Fruit fly (Drosophila melanogaster) whole organism, embryonic: ENCODE data around the gene CG5934.

Experiments used
- ATbp ChIP-seq: fragments of 200-800 bp; sonication (Bioruptor generic); optimal IDR thresholded peaks from 2 replicates; lab custom pipeline; 2017; ENCODE audit warnings: missing biosample characterization, mild to moderate bottlenecking, missing genetic modification characterization, missing genetic modification reagents
- Asciz ChIP-seq: fragments of 200-800 bp; sonication (Bioruptor generic); optimal IDR thresholded peaks from 2 replicates; lab custom pipeline; 2017; ENCODE audit warnings: missing biosample characterization, mild to moderate bottlenecking, missing genetic modification characterization, missing genetic modification reagents
- Bgb ChIP-seq: fragments of 200-800 bp; sonication (Bioruptor generic); IDR thresholded peaks from 2 replicates; pipeline ENCODE4 v1.3.6; 2022; ENCODE audit warnings: missing biosample characterization, missing genetic modification characterization; ENCODE audit not compliant: partially characterized antibody
- CG10147 ChIP-seq: fragments of 200-800 bp; sonication (Bioruptor generic); optimal IDR thresholded peaks from 2 replicates; lab custom pipeline; 2019; ENCODE audit warnings: missing biosample characterization, mild to moderate bottlenecking, missing genetic modification characterization, moderate library complexity
- CG10979 ChIP-seq: fragments of 200-800 bp; sonication (Bioruptor generic); optimal IDR thresholded peaks from 2 replicates; lab custom pipeline; 2018; ENCODE audit warnings: missing biosample characterization, mild to moderate bottlenecking, missing genetic modification characterization, moderate library complexity
- CG11093 ChIP-seq: fragments of 200-800 bp; sonication (Bioruptor generic); IDR thresholded peaks from 3 replicates; pipeline ENCODE4 v1.3.6; 2022; ENCODE audit warnings: missing biosample characterization, missing genetic modification characterization
- CG12236 ChIP-seq: fragments of 200-800 bp; sonication (Bioruptor generic); optimal IDR thresholded peaks from 2 replicates; lab custom pipeline; 2016; ENCODE audit warnings: missing biosample characterization, missing genetic modification characterization
- CG14014 ChIP-seq: fragments of 200-800 bp; sonication (Bioruptor generic); IDR thresholded peaks from 2 replicates; pipeline ENCODE4 v1.3.6; 2022; ENCODE audit warnings: missing biosample characterization, missing genetic modification characterization
- CG1529 ChIP-seq: fragments of 200-800 bp; sonication (Bioruptor generic); optimal IDR thresholded peaks from 3 replicates; lab custom pipeline; 2018; ENCODE audit warnings: missing biosample characterization, missing genetic modification characterization
- CG15601 ChIP-seq: fragments of 200-800 bp; sonication (Bioruptor generic); optimal IDR thresholded peaks from 3 replicates; lab custom pipeline; 2019; ENCODE audit warnings: missing biosample characterization, mild to moderate bottlenecking, missing genetic modification characterization, moderate library complexity
- CG17328 ChIP-seq: fragments of 200-800 bp; sonication (Bioruptor generic); IDR thresholded peaks from 2 replicates; pipeline ENCODE4 v1.3.6; 2022; ENCODE audit warnings: missing biosample characterization, missing genetic modification characterization
- CG17359 ChIP-seq: fragments of 200-800 bp; sonication (Bioruptor generic); optimal IDR thresholded peaks from 3 replicates; lab custom pipeline; 2018; ENCODE audit warnings: missing biosample characterization, mild to moderate bottlenecking, missing genetic modification characterization, moderate library complexity
- CG18476 ChIP-seq: fragments of 200-800 bp; sonication (Bioruptor generic); optimal IDR thresholded peaks from 2 replicates; lab custom pipeline; 2016; ENCODE audit warnings: missing biosample characterization, mild to moderate bottlenecking, missing genetic modification characterization
- CG18599 ChIP-seq: fragments of 200-800 bp; sonication (Bioruptor generic); optimal IDR thresholded peaks from 3 replicates; lab custom pipeline; 2017; ENCODE audit warnings: missing biosample characterization, missing genetic modification characterization, mild to moderate bottlenecking, moderate library complexity, missing genetic modification reagents
- CG2712 ChIP-seq: fragments of 200-800 bp; optimal IDR thresholded peaks from 3 replicates; lab custom pipeline; 2019; ENCODE audit warnings: missing biosample characterization, mild to moderate bottlenecking, missing genetic modification characterization, moderate library complexity
- CG31365 ChIP-seq: fragments of 200-800 bp; sonication (Bioruptor generic); optimal IDR thresholded peaks from 2 replicates; lab custom pipeline; 2018; ENCODE audit warnings: missing biosample characterization, mild to moderate bottlenecking, missing genetic modification characterization
- CG6272 ChIP-seq: fragments of 200-800 bp; sonication (Bioruptor generic); IDR thresholded peaks from 2 replicates; pipeline ENCODE4 v1.3.6; 2022; ENCODE audit warnings: missing biosample characterization, missing genetic modification characterization
- CG6654 ChIP-seq: fragments of 200-800 bp; sonication (Bioruptor generic); optimal IDR thresholded peaks from 2 replicates; lab custom pipeline; 2017; ENCODE audit warnings: missing biosample characterization, mild to moderate bottlenecking, missing genetic modification characterization
- CG8290 ChIP-seq, 3 experiments: fragments of 200-800 bp; sonication (Bioruptor generic); optimal IDR thresholded peaks; 2 replicates each; lab custom pipeline; 2016 to 2019; ENCODE audit warnings: missing biosample characterization in 3 of 3, missing genetic modification characterization in 3 of 3, mild to moderate bottlenecking in 2 of 3, moderate library complexity in 1 of 3
- CG8924 ChIP-seq: fragments of 200-800 bp; optimal IDR thresholded peaks from 3 replicates; lab custom pipeline; 2019; ENCODE audit warnings: missing biosample characterization, mild to moderate bottlenecking, missing genetic modification characterization, moderate library complexity
- CG9817 ChIP-seq: fragments of 200-800 bp; sonication (Bioruptor generic); optimal IDR thresholded peaks from 2 replicates; lab custom pipeline; 2018; ENCODE audit warnings: missing biosample characterization, mild to moderate bottlenecking, missing genetic modification characterization, moderate library complexity
- CG9876 ChIP-seq: fragments of 200-800 bp; sonication (Bioruptor generic); optimal IDR thresholded peaks from 2 replicates; lab custom pipeline; 2016; ENCODE audit warnings: missing biosample characterization, missing genetic modification characterization
- CrebB ChIP-seq: fragments of 200-800 bp; sonication (Bioruptor generic); optimal IDR thresholded peaks from 3 replicates; lab custom pipeline; 2018; ENCODE audit warnings: missing biosample characterization, mild to moderate bottlenecking, missing genetic modification characterization
- E2f2 ChIP-seq: fragments of 200-800 bp; sonication (Bioruptor generic); IDR thresholded peaks from 2 replicates; pipeline ENCODE4 v1.3.6; 2022; ENCODE audit warnings: missing biosample characterization, missing genetic modification characterization
- Gsc ChIP-seq: fragments of 200-800 bp; sonication (Bioruptor generic); IDR thresholded peaks from 2 replicates; pipeline ENCODE4 v1.3.6; 2022; ENCODE audit warnings: missing biosample characterization, missing genetic modification characterization
- HLH4C ChIP-seq: fragments of 200-800 bp; sonication (Bioruptor generic); IDR thresholded peaks from 3 replicates; pipeline ENCODE4 v1.3.6; 2022; ENCODE audit warnings: missing biosample characterization, missing genetic modification characterization; ENCODE audit not compliant: partially characterized antibody
- Hmr ChIP-seq: fragments of 200-800 bp; sonication (Bioruptor generic); optimal IDR thresholded peaks from 3 replicates; lab custom pipeline; 2017; ENCODE audit warnings: mild to moderate bottlenecking, missing biosample characterization, missing genetic modification reagents, missing genetic modification characterization
- MESR4 ChIP-seq: fragments of 200-800 bp; sonication (Bioruptor generic); optimal IDR thresholded peaks from 2 replicates; lab custom pipeline; 2018; ENCODE audit warnings: missing biosample characterization, mild to moderate bottlenecking, missing genetic modification characterization, moderate library complexity
- NFAT ChIP-seq: fragments of 200-800 bp; sonication (Bioruptor generic); IDR thresholded peaks from 2 replicates; pipeline ENCODE4 v1.3.6; 2022; ENCODE audit warnings: missing biosample characterization, missing genetic modification characterization
- Taf1 ChIP-seq: fragments of 200-800 bp; sonication (Bioruptor generic); IDR thresholded peaks from 2 replicates; pipeline ENCODE4 v1.3.6; 2022; ENCODE audit warnings: missing biosample characterization, missing genetic modification characterization
- ab ChIP-seq: fragments of 200-800 bp; sonication (Bioruptor generic); optimal IDR thresholded peaks from 2 replicates; lab custom pipeline; 2016; ENCODE audit warnings: missing biosample characterization, missing genetic modification characterization
- dysf ChIP-seq: fragments of 200-800 bp; sonication (Bioruptor generic); IDR thresholded peaks from 3 replicates; pipeline ENCODE4 v1.3.6; 2022; ENCODE audit warnings: missing biosample characterization, missing genetic modification characterization
- fd102C ChIP-seq: fragments of 200-800 bp; sonication (Bioruptor generic); optimal IDR thresholded peaks from 2 replicates; lab custom pipeline; 2018; ENCODE audit warnings: missing biosample characterization, mild to moderate bottlenecking, missing genetic modification characterization, moderate library complexity
- fu2 ChIP-seq: fragments of 200-800 bp; sonication (Bioruptor generic); optimal IDR thresholded peaks from 2 replicates; lab custom pipeline; 2016; ENCODE audit warnings: missing biosample characterization, missing genetic modification characterization
- insv ChIP-seq, 2 experiments: fragments of 200-800 bp; sonication (Bioruptor generic); optimal IDR thresholded peaks; 3 replicates each; lab custom pipeline; 2016 to 2018; ENCODE audit warnings: missing biosample characterization in 2 of 2, missing genetic modification characterization in 2 of 2
- klu ChIP-seq: fragments of 200-800 bp; sonication (Bioruptor generic); IDR thresholded peaks from 2 replicates; pipeline ENCODE4 v1.3.6; 2022; ENCODE audit warnings: missing biosample characterization, missing genetic modification characterization
- mld ChIP-seq: fragments of 200-800 bp; sonication (Bioruptor generic); IDR thresholded peaks from 3 replicates; pipeline ENCODE4 v1.3.6; 2022; ENCODE audit warnings: missing biosample characterization, missing genetic modification characterization; ENCODE audit not compliant: partially characterized antibody
- nau ChIP-seq: fragments of 200-800 bp; sonication (Bioruptor generic); optimal IDR thresholded peaks from 3 replicates; lab custom pipeline; 2017; ENCODE audit warnings: missing biosample characterization, mild to moderate bottlenecking, missing genetic modification characterization, missing genetic modification reagents
- oc ChIP-seq: fragments of 200-800 bp; sonication (Bioruptor generic); optimal IDR thresholded peaks from 2 replicates; lab custom pipeline; 2018; ENCODE audit warnings: missing biosample characterization, mild to moderate bottlenecking, missing genetic modification characterization, moderate library complexity
- p53 ChIP-seq: fragments of 200-800 bp; sonication (Bioruptor generic); optimal IDR thresholded peaks from 2 replicates; lab custom pipeline; 2016; ENCODE audit warnings: missing biosample characterization, missing genetic modification characterization
- ranshi ChIP-seq: fragments of 200-800 bp; sonication (Bioruptor generic); IDR thresholded peaks from 2 replicates; pipeline ENCODE4 v1.3.6; 2022; ENCODE audit warnings: missing biosample characterization, missing genetic modification characterization
- rib ChIP-seq: fragments of 200-800 bp; sonication (Bioruptor generic); IDR thresholded peaks from 2 replicates; pipeline ENCODE4 v1.3.6; 2022; ENCODE audit warnings: missing biosample characterization, missing genetic modification characterization
- sisA ChIP-seq: fragments of 200-800 bp; sonication (Bioruptor generic); IDR thresholded peaks from 2 replicates; pipeline ENCODE4 v1.3.6; 2022; ENCODE audit warnings: missing biosample characterization, missing genetic modification characterization
- stc ChIP-seq: fragments of 200-800 bp; sonication (Bioruptor generic); IDR thresholded peaks from 2 replicates; pipeline ENCODE4 v1.3.6; 2022; ENCODE audit warnings: missing biosample characterization, missing genetic modification characterization
- tgo ChIP-seq: fragments of 200-800 bp; sonication (Bioruptor generic); IDR thresholded peaks from 3 replicates; pipeline ENCODE4 v1.3.6; 2022; ENCODE audit warnings: missing biosample characterization, missing genetic modification characterization
- unc-4 ChIP-seq: fragments of 200-800 bp; sonication (Bioruptor generic); IDR thresholded peaks from 2 replicates; pipeline ENCODE4 v1.3.6; 2022; ENCODE audit warnings: missing biosample characterization, missing genetic modification characterization; ENCODE audit not compliant: partially characterized antibody
- unpg ChIP-seq: fragments of 200-800 bp; sonication (Bioruptor generic); optimal IDR thresholded peaks from 3 replicates; lab custom pipeline; 2018; ENCODE audit warnings: missing biosample characterization, mild to moderate bottlenecking, missing genetic modification characterization, moderate library complexity
- zfh1 ChIP-seq: fragments of 200-800 bp; sonication (Bioruptor generic); IDR thresholded peaks from 3 replicates; pipeline ENCODE4 v1.3.6; 2022; ENCODE audit warnings: missing biosample characterization, missing genetic modification characterization

CG5934 gene

dm6 chr3R:27253136-27253920 lies 20.2 kb upstream of the CG5934 start, which contains the start of gene pll (continued):
- TF ChIP-seq Asciz (GFP tag; lab: Kevin White, UChicago) (peak; percentile 50), ranshi (GFP tag; lab: Robert Waterston, UW) (peak; percentile 77), CG6272 (GFP tag; lab: Robert Waterston, UW) (peak; percentile 87), sisA (GFP tag; lab: Robert Waterston, UW) (peak; percentile 86), Bgb (GFP tag; lab: Robert Waterston, UW) (peak; percentile 66), fu2 (GFP tag; lab: Kevin White, UChicago) (peak; percentile 49), CG6654 (GFP tag; lab: Kevin White, UChicago) (no peak), CG14014 (peak; percentile 85), ab (peak; percentile 6), Taf1 (GFP tag; lab: Robert Waterston, UW) (peak; percentile 76), CG31365 (tag; lab: Kevin White, UChicago) (no peak), CG8290 (GFP tag; optimal IDR thresholded peaks at IDR 0.05; lab: Kevin White, UChicago) (no peak), CG8290 (tag; optimal IDR thresholded peaks at IDR 0.05; lab: Kevin White, UChicago) (no peak), CG10979 (tag; lab: Kevin White, UChicago) (peak; percentile 71), oc (peak; percentile 69), E2f2 (GFP tag; lab: Robert Waterston, UW) (peak; percentile 74), ATbp (GFP tag; lab: Kevin White, UChicago) (no peak), Gsc (GFP tag; lab: Robert Waterston, UW) (0 out of 2 replicates have a peak, but pooled peaks have one; percentile 32), unpg (GFP tag; lab: Kevin White, UChicago) (peak; percentile 84), CrebB (peak; percentile 40), CG12236 (GFP tag; lab: Kevin White, UChicago) (peak; percentile 35), CG9876 (GFP tag; lab: Kevin White, UChicago) (peak; percentile 41), HLH4C (GFP tag; lab: Robert Waterston, UW) (peak; percentile 51; the same call in 1 of the 3 replicates), unc-4 (GFP tag; lab: Robert Waterston, UW) (peak; percentile 59), CG11093 (peak; percentile 75), NFAT (GFP tag; lab: Robert Waterston, UW) (peak; percentile 95), zfh1 (peak; percentile 91), nau (GFP tag; lab: Kevin White, UChicago) (no peak), rib (GFP tag; lab: Robert Waterston, UW) (peak; percentile 63; the same call in 1 of the 2 replicates), fd102C (GFP tag; lab: Kevin White, UChicago) (no peak), tgo (GFP tag; lab: Robert Waterston, UW) (peak; percentile 90), CG9817 (peak; percentile 81), insv (GFP tag; optimal IDR thresholded peaks at IDR 0.05; lab: Kevin White, UChicago) (peak in 1 of 2 experiments; percentile 47), CG8924 (tag; lab: Kevin White, UChicago) (peak; percentile 77), p53 (GFP tag; lab: Kevin White, UChicago) (peak; percentile 78), CG1529 (GFP tag; lab: Kevin White, UChicago) (no peak), MESR4 (GFP tag; lab: Kevin White, UChicago) (peak; percentile 76), CG18476 (GFP tag; lab: Kevin White, UChicago) (peak; percentile 70), CG18599 (GFP tag; lab: Kevin White, UChicago) (peak; percentile 88), CG17359 (tag; lab: Kevin White, UChicago) (peak; percentile 86), klu (GFP tag; lab: Robert Waterston, UW) (peak; percentile 70), dysf (GFP tag; lab: Robert Waterston, UW) (peak; percentile 87), CG10147 (GFP tag; lab: Kevin White, UChicago) (peak; percentile 71), CG2712 (peak; percentile 90), CG17328 (peak; percentile 91), mld (GFP tag; lab: Robert Waterston, UW) (no peak), stc (GFP tag; lab: Robert Waterston, UW) (peak; percentile 85), CG15601 (tag; lab: Kevin White, UChicago) (peak; percentile 79), Hmr (peak; percentile 88)
